Worm (Caenorhabditis elegans) whole organism, L4 larva: ENCODE results near the gene C13A2.6.

Source experiments
- D1046.2 ChIP-seq: fragments of 200-800 bp; sonication (Bioruptor generic); IDR thresholded peaks from 2 replicates; pipeline ENCODE4 v1.3.6; 2022; ENCODE audit warnings: missing genetic modification characterization, missing compliant biosample characterization
- F49E8.2 ChIP-seq: sonication (generic microtip); optimal IDR thresholded peaks from 2 replicates; lab custom pipeline; 2016; ENCODE audit warnings: missing compliant biosample characterization, mild to moderate bottlenecking, missing genetic modification characterization, borderline replicate concordance
- T20F7.1 ChIP-seq: fragments of 200-800 bp; sonication (Bioruptor generic); optimal IDR thresholded peaks from 2 replicates; lab custom pipeline; 2018; ENCODE audit warnings: mild to moderate bottlenecking, missing genetic modification characterization, missing compliant biosample characterization
- T26A8.4 ChIP-seq: fragments of 200-800 bp; sonication (Bioruptor generic); IDR thresholded peaks from 2 replicates; pipeline ENCODE4 v1.3.6; 2022; ENCODE audit warnings: missing genetic modification characterization, missing compliant biosample characterization
- aha-1 ChIP-seq: fragments of 150-350 bp; peaks from one replicate; lab custom pipeline; 2014; ENCODE audit warnings: missing biosample characterization, missing genetic modification characterization
- ama-1 ChIP-seq: fragments of 150-350 bp; optimal IDR thresholded peaks from 2 replicates; lab custom pipeline; 2014; ENCODE audit warnings: inconsistent platforms, mixed read lengths
- ceh-20 ChIP-seq: fragments of 200-800 bp; sonication (Bioruptor generic); IDR thresholded peaks from 2 replicates; pipeline ENCODE4 v1.3.6; 2022; ENCODE audit warnings: missing genetic modification reagents, missing genetic modification characterization, missing compliant biosample characterization
- ceh-32 ChIP-seq: sonication (generic microtip); optimal IDR thresholded peaks from 2 replicates; lab custom pipeline; 2016; ENCODE audit warnings: mild to moderate bottlenecking, missing genetic modification characterization, missing compliant biosample characterization; ENCODE audit not compliant: poor library complexity
- ceh-44 ChIP-seq: fragments of 200-800 bp; sonication (Bioruptor generic); IDR thresholded peaks from 2 replicates; pipeline ENCODE4 v1.3.6; 2022; ENCODE audit warnings: missing genetic modification reagents, missing genetic modification characterization, missing compliant biosample characterization
- ces-1 ChIP-seq: fragments of 150-350 bp; sonication (generic microtip); optimal IDR thresholded peaks from 4 replicates; lab custom pipeline; 2014; ENCODE audit warnings: missing biosample characterization, missing genetic modification reagents, missing genetic modification characterization
- cey-2 ChIP-seq: sonication (generic microtip); optimal IDR thresholded peaks from 3 replicates; lab custom pipeline; 2017; ENCODE audit warnings: missing genetic modification characterization, mild to moderate bottlenecking, missing compliant biosample characterization, antibody characterized with exemption, borderline replicate concordance; ENCODE audit not compliant: insufficient read depth
- daf-16 ChIP-seq, 3 experiments: sonication (generic microtip); optimal IDR thresholded peaks; 2 replicates each; lab custom pipeline; 2016 to 2017; ENCODE audit warnings: missing genetic modification characterization in 3 of 3, missing genetic modification reagents in 3 of 3, mild to moderate bottlenecking in 2 of 3, missing compliant biosample characterization in 2 of 3, missing biosample characterization in 1 of 3, moderate library complexity in 1 of 3
- dmd-6 ChIP-seq: fragments of 200-800 bp; sonication (Bioruptor generic); IDR thresholded peaks from 2 replicates; pipeline ENCODE4 v1.3.6; 2022; ENCODE audit warnings: missing genetic modification reagents, missing genetic modification characterization, missing compliant biosample characterization
- dmd-8 ChIP-seq: fragments of 200-800 bp; sonication (Bioruptor generic); IDR thresholded peaks from 2 replicates; pipeline ENCODE4 v1.3.6; 2022; ENCODE audit warnings: missing genetic modification characterization, missing compliant biosample characterization
- duxl-1 ChIP-seq: sonication (generic microtip); optimal IDR thresholded peaks from 2 replicates; lab custom pipeline; 2016; ENCODE audit warnings: mild to moderate bottlenecking, missing genetic modification characterization, moderate library complexity, missing compliant biosample characterization; ENCODE audit not compliant: poor library complexity
- dve-1 ChIP-seq: sonication (generic microtip); optimal IDR thresholded peaks from 2 replicates; lab custom pipeline; 2017; ENCODE audit warnings: antibody characterized with exemption, mild to moderate bottlenecking, missing genetic modification characterization, missing compliant biosample characterization; ENCODE audit not compliant: insufficient read depth
- egl-27 ChIP-seq: sonication (generic microtip); optimal IDR thresholded peaks from 3 replicates; lab custom pipeline; 2017; ENCODE audit warnings: missing biosample characterization, missing genetic modification reagents, missing genetic modification characterization
- fkh-10 ChIP-seq: fragments of 150-350 bp; optimal IDR thresholded peaks from 2 replicates; lab custom pipeline; 2014; ENCODE audit warnings: missing biosample characterization, missing genetic modification reagents, missing genetic modification characterization
- hlh-11 ChIP-seq: fragments of 200-800 bp; sonication (Bioruptor generic); optimal IDR thresholded peaks from 2 replicates; lab custom pipeline; 2018; ENCODE audit warnings: mild to moderate bottlenecking, missing genetic modification characterization, missing compliant biosample characterization
- hmg-1.1 ChIP-seq: fragments of 200-800 bp; sonication (Bioruptor generic); IDR thresholded peaks from 2 replicates; pipeline ENCODE4 v1.3.6; 2022; ENCODE audit warnings: missing genetic modification reagents, missing genetic modification characterization, missing compliant biosample characterization
- lim-7 ChIP-seq: fragments of 200-800 bp; sonication (Bioruptor generic); IDR thresholded peaks from 2 replicates; pipeline ENCODE4 v1.3.6; 2022; ENCODE audit warnings: missing genetic modification characterization, missing compliant biosample characterization
- lin-13 ChIP-seq: fragments of 150-350 bp; optimal IDR thresholded peaks from 2 replicates; lab custom pipeline; 2014; ENCODE audit warnings: missing biosample characterization, missing genetic modification reagents, missing genetic modification characterization
- lin-15B ChIP-seq: fragments of 150-350 bp; sonication (generic microtip); optimal IDR thresholded peaks from 3 replicates; lab custom pipeline; 2014; ENCODE audit warnings: missing biosample characterization, missing genetic modification characterization
- lin-38 ChIP-seq: fragments of 200-800 bp; sonication (Bioruptor generic); IDR thresholded peaks from 2 replicates; pipeline ENCODE4 v1.3.6; 2022; ENCODE audit warnings: missing genetic modification reagents, missing genetic modification characterization, missing compliant biosample characterization
- mep-1 ChIP-seq: fragments of 150-350 bp; sonication (generic microtip); optimal IDR thresholded peaks from 3 replicates; lab custom pipeline; 2014; ENCODE audit warnings: missing biosample characterization, missing genetic modification characterization
- nhr-11 ChIP-seq: fragments of 150-350 bp; optimal IDR thresholded peaks from 2 replicates; lab custom pipeline; 2014; ENCODE audit warnings: missing biosample characterization, missing genetic modification characterization
- nhr-28 ChIP-seq: fragments of 150-350 bp; optimal IDR thresholded peaks from 2 replicates; lab custom pipeline; 2014; ENCODE audit warnings: missing biosample characterization, missing genetic modification characterization
- nhr-42 ChIP-seq: fragments of 200-800 bp; sonication (Bioruptor generic); IDR thresholded peaks from 2 replicates; pipeline ENCODE4 v1.3.6; 2022; ENCODE audit warnings: missing genetic modification characterization, missing compliant biosample characterization
- nhr-48 ChIP-seq: sonication (generic microtip); optimal IDR thresholded peaks from 2 replicates; lab custom pipeline; 2016; ENCODE audit warnings: mild to moderate bottlenecking, missing genetic modification characterization, missing compliant biosample characterization
- nhr-76 ChIP-seq: fragments of 150-350 bp; optimal IDR thresholded peaks from 2 replicates; lab custom pipeline; 2014; ENCODE audit warnings: missing biosample characterization, missing genetic modification characterization
- sdz-12 ChIP-seq: fragments of 200-800 bp; sonication (Bioruptor generic); optimal IDR thresholded peaks from 2 replicates; lab custom pipeline; 2018; ENCODE audit warnings: mild to moderate bottlenecking, missing genetic modification characterization, missing compliant biosample characterization
- set-16 ChIP-seq: fragments of 200-800 bp; sonication (Bioruptor generic); IDR thresholded peaks from 2 replicates; pipeline ENCODE4 v1.3.6; 2022; ENCODE audit warnings: missing genetic modification reagents, missing genetic modification characterization, missing compliant biosample characterization
- snpc-4 ChIP-seq: fragments of 150-350 bp; optimal IDR thresholded peaks from 2 replicates; lab custom pipeline; 2014; ENCODE audit warnings: missing biosample characterization, missing genetic modification characterization
- spr-3 ChIP-seq: fragments of 200-800 bp; sonication (Bioruptor generic); optimal IDR thresholded peaks from 2 replicates; lab custom pipeline; 2018; ENCODE audit warnings: mild to moderate bottlenecking, missing genetic modification characterization, missing compliant biosample characterization
- tra-1 ChIP-seq: fragments of 200-800 bp; sonication (Bioruptor generic); IDR thresholded peaks from 2 replicates; pipeline ENCODE4 v1.3.6; 2022; ENCODE audit warnings: missing genetic modification reagents, missing genetic modification characterization, missing compliant biosample characterization
- unc-62 ChIP-seq, 3 experiments: fragments of 150-350 bp in 1 of 3; sonication (generic microtip); optimal IDR thresholded peaks in 2 of 3; peaks in 1 of 3; 1 replicate in 1 of 3; 2 replicates in 2 of 3; lab custom pipeline; 2014 to 2017; ENCODE audit warnings: missing biosample characterization in 3 of 3, missing genetic modification characterization in 3 of 3, missing genetic modification reagents in 3 of 3, missing genotype in 1 of 3
- zag-1 ChIP-seq: fragments of 150-350 bp; optimal IDR thresholded peaks from 2 replicates; lab custom pipeline; 2014; ENCODE audit warnings: missing biosample characterization, missing genetic modification characterization
- zfp-2 ChIP-seq: sonication (generic microtip); optimal IDR thresholded peaks from 2 replicates; lab custom pipeline; 2016; ENCODE audit warnings: mild to moderate bottlenecking, missing genetic modification characterization, missing compliant biosample characterization
- zip-11 ChIP-seq: fragments of 200-800 bp; sonication (Bioruptor generic); IDR thresholded peaks from 2 replicates; pipeline ENCODE4 v1.3.6; 2022; ENCODE audit warnings: missing genetic modification characterization, missing compliant biosample characterization

Gene C13A2.6

DNA sequence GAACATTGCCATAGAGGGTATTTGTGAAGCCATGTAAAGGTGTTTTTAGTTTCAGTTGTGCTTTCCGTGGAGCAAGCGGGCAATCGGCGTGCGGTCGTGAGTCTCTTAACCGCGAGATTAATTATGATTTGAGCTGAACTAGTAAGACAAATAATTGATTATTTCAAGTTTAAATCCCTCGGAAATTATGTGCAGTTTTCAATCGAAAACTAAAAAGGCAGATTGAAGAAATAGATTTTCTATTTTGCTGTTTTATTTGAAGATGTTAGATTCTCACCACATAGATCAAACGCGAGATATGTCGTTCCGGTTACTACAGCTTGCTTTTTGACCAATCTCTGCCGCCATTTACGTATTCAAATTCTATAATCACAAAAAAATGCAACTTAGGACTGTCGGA is 12.5 kb downstream of the C13A2.6 start, which contains the start of gene C13A2.3:
Gene C13A2.3 (plus strand): TSS at position 301 of the 400 bp plus-strand sequence.
- no peak for TF ChIP-seq T26A8.4 (GFP tag; lab: Robert Waterston, UW)
- TF ChIP-seq unc-62 (GFP tag; optimal IDR thresholded peaks at IDR 0.05 in 1 of 2; lab: Kevin White, UChicago), result peak in 1 of 2 experiments; percentile 28
- TF ChIP-seq unc-62 (tag; optimal IDR thresholded peaks at IDR 0.05; lab: Kevin White, UChicago), result no peak

DNA sequence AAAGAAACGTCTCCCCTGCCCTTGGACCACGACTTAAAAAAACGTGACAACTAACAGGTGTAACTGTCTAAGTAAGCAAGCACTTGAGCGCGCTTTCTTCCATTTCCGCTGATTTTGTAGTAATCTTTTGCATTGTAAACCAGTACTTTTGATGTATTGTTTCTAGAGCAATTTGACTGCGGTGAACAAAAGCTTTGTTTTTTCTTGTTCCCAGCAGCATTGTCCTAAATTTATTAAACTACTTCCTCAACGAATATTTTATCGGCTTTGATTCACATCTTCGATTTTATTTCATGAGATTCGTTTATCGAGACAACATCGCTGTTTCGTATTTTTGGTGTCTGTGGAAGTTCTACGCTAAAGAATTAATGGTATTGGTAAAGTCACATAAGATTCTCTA is 19.2 kb downstream of the C13A2.6 start, which contains the start of gene C13A2.1:
Gene C13A2.1 (plus strand): TSS at position 301 of the 400 bp plus-strand sequence.
- TF ChIP-seq snpc-4 (tag; lab: Kevin White, UChicago), result no peak
- TF ChIP-seq zag-1, result no peak
- TF ChIP-seq dmd-8 (GFP tag; lab: Robert Waterston, UW), result no peak
- TF ChIP-seq daf-16 (GFP tag; optimal IDR thresholded peaks at IDR 0.05; lab: Kevin White, UChicago), result no peak
- TF ChIP-seq daf-16 (tag; optimal IDR thresholded peaks at IDR 0.05; lab: Kevin White, UChicago), result no peak
- TF ChIP-seq ama-1, result no peak
- no peak for TF ChIP-seq lim-7
- TF ChIP-seq zfp-2, result no peak
- no peak for TF ChIP-seq ceh-44 (GFP tag; lab: Robert Waterston, UW)
- TF ChIP-seq nhr-42 (GFP tag; lab: Robert Waterston, UW), result no peak
- TF ChIP-seq zip-11 (GFP tag; lab: Robert Waterston, UW), result no peak
- TF ChIP-seq set-16, result no peak
- TF ChIP-seq fkh-10, result no peak
- no peak for TF ChIP-seq lin-13

DNA sequence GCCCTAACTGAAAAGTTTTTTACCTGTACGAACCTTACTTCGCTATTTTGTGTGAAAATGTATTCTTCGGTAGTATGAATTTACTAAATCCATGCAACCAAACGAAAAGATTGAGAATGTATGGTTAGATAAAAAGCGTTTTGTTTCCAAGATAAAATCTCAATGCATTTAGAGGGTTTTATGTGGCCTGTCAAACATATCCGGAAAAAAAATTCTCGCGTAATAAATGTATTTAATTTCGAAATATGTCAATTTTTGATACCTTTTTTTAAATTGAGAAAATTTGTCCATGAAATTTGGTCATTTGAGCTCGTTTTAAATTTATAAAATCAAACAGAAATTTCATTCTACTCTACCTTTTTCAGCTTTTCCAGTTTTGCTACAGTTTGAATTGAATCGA is 25.8 kb downstream of the C13A2.6 start, which contains the start of gene F07G11.4:
Gene F07G11.4 (minus strand): TSS at position 101 of the 400 bp plus-strand sequence.
- TF ChIP-seq dve-1 (tag; lab: Kevin White, UChicago) (no peak), lin-15B (tag; lab: Kevin White, UChicago) (no peak), dmd-6 (GFP tag; lab: Robert Waterston, UW) (no peak), ceh-20 (GFP tag; lab: Robert Waterston, UW) (no peak), F49E8.2 (tag; lab: Kevin White, UChicago) (no peak), lin-38 (no peak), hmg-1.1 (GFP tag; lab: Robert Waterston, UW) (no peak), cey-2 (tag; lab: Kevin White, UChicago) (no peak), aha-1 (tag; lab: Kevin White, UChicago) (no peak), nhr-11 (tag; lab: Kevin White, UChicago) (no peak), duxl-1 (tag; lab: Kevin White, UChicago) (no peak), nhr-48 (tag; lab: Kevin White, UChicago) (no peak)

DNA sequence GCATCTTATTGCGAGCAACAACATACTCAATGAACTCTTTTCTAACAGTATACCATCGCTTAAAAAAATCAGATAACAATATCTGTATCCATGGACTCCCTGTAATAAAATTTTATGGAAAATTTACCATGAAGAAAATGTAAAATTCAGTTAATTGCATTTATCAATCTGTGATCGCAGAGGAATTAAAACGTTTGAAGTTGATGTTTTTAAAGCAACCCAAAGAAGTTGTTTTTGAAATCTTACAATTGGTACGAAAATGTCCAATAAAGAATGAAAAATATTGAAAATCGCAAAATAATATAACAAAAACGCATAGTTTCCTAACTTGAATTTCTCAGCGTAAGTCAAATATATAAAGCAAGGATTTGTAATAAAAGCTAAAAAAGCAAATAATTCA is 27.8 kb downstream of the C13A2.6 start, which contains the start of gene srj-32:
Gene srj-32 (minus strand): TSS at position 101 of the 400 bp plus-strand sequence.
- TF ChIP-seq T20F7.1 (no peak), ceh-32 (tag; lab: Kevin White, UChicago) (no peak), sdz-12 (GFP tag; lab: Kevin White, UChicago) (no peak), unc-62 (GFP tag; optimal IDR thresholded peaks at IDR 0.05 in 1 of 2; lab: Kevin White, UChicago) (no peak), unc-62 (tag; optimal IDR thresholded peaks at IDR 0.05; lab: Kevin White, UChicago) (no peak), hlh-11 (tag; lab: Kevin White, UChicago) (no peak), nhr-76 (tag; lab: Kevin White, UChicago) (no peak), D1046.2 (GFP tag; lab: Robert Waterston, UW) (no peak), fkh-10 (no peak), nhr-28 (tag; lab: Kevin White, UChicago) (no peak), spr-3 (GFP tag; lab: Kevin White, UChicago) (no peak), tra-1 (GFP tag; lab: Robert Waterston, UW) (no peak), mep-1 (tag; lab: Kevin White, UChicago) (no peak), egl-27 (no peak), lin-15B (tag; lab: Kevin White, UChicago) (no peak), daf-16 (GFP tag; optimal IDR thresholded peaks at IDR 0.05; lab: Kevin White, UChicago) (no peak), daf-16 (tag; optimal IDR thresholded peaks at IDR 0.05; lab: Kevin White, UChicago) (no peak), ces-1 (GFP tag; lab: Kevin White, UChicago) (no peak)
